Worm (Caenorhabditis elegans): ENCODE results near the gene srw-83.

DNA sequence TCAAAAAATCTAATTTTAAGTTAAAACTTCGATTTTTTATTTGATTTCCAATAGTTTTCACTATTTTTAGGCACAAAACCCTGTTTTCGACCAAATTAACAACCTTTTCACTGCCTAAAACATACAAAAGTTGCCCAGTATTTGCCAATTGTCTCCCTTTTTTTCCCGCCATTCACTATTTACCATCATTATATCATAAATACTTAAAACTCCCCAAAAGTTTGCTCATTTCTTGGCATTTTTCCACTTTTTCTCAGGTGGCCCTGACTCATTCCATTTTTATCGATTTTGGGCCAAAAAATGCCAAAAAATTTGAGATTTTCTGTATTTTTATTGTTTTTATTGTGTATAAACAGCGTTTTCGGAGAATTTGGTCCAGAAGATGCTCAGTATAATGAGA is 12.3 kb upstream of the srw-83 start, which contains the start of gene txt-8:
- TF ChIP-seq ama-1 (optimal IDR thresholded peaks at IDR 0.05) (no peak), Y5F2A.4 (GFP tag; optimal IDR thresholded peaks at IDR 0.05) (no peak), nhr-237 (tag; optimal IDR thresholded peaks at IDR 0.05) (no peak), ceh-44 (GFP tag; IDR thresholded peaks at IDR 0.05) (no peak), R02D3.7 (tag; optimal IDR thresholded peaks at IDR 0.05) (no peak), zag-1 (tag; optimal IDR thresholded peaks at IDR 0.05) (no peak), ztf-7 (tag; optimal IDR thresholded peaks at IDR 0.05) (no peak), nhr-28 (tag; optimal IDR thresholded peaks at IDR 0.05) (no peak), vab-7 (GFP tag; IDR thresholded peaks at IDR 0.05) (no peak), nhr-76 (tag; optimal IDR thresholded peaks at IDR 0.05) (no peak), nhr-41 (GFP tag; IDR thresholded peaks at IDR 0.05) (no peak), skn-1 (tag; optimal IDR thresholded peaks at IDR 0.05) (no peak), daf-16 (GFP tag; optimal IDR thresholded peaks at IDR 0.05) (no peak), daf-16 (tag; optimal IDR thresholded peaks at IDR 0.05) (no peak)
